Fruit fly (Drosophila melanogaster): Measurements from ENCODE around the gene Yp3.
A peak's percentile ranks its signal among the peaks of the same experiment; 100 is the strongest.

Yp3 gene

dm6 chrX:13748906-13749872 is 10.2 kb upstream of the Yp3 start (continued):
- TF ChIP-seq jigr1 (GFP tag; IDR thresholded peaks at IDR 0.05) (no peak), dmrt99B (tag; optimal IDR thresholded peaks at IDR 0.05) (peak; percentile 81), nerfin-2 (GFP tag; IDR thresholded peaks at IDR 0.05; ENCODE audit: partially characterized antibody) (no peak), Sry-δ (GFP tag; optimal IDR thresholded peaks at IDR 0.05) (no peak), Ada2b (GFP tag; IDR thresholded peaks at IDR 0.05) (peak; percentile 75), eve (GFP tag; optimal IDR thresholded peaks at IDR 0.05) (peak in 1 of 2 experiments; percentile 39), Atf3 (GFP tag; optimal IDR thresholded peaks at IDR 0.05) (peak; percentile 7), repo (GFP tag; optimal IDR thresholded peaks at IDR 0.05) (no peak), Nf-YA (GFP tag; IDR thresholded peaks at IDR 0.05) (no peak; the same call in 1 of the 2 replicates), CG12219 (GFP tag; optimal IDR thresholded peaks at IDR 0.05) (peak; percentile 64), Asciz (GFP tag; optimal IDR thresholded peaks at IDR 0.05) (peak; percentile 29), CG2678 (tag; optimal IDR thresholded peaks at IDR 0.05) (peak; percentile 89), CG10654 (GFP tag; optimal IDR thresholded peaks at IDR 0.05) (peak; percentile 21), Gsc (GFP tag; IDR thresholded peaks at IDR 0.05) (no peak), ATbp (GFP tag; optimal IDR thresholded peaks at IDR 0.05) (no peak), HHEX (GFP tag; optimal IDR thresholded peaks at IDR 0.05) (peak; percentile 54), chn (GFP tag; optimal IDR thresholded peaks at IDR 0.05) (no peak), NC2β (GFP tag; optimal IDR thresholded peaks at IDR 0.05) (no peak), crol (GFP tag; IDR thresholded peaks at IDR 0.05) (no peak), CG2202 (tag; optimal IDR thresholded peaks at IDR 0.05) (no peak), Rfx (GFP tag; IDR thresholded peaks at IDR 0.05) (peak; percentile 88), Xbp1 (GFP tag; optimal IDR thresholded peaks at IDR 0.05) (peak; percentile 42), hkb (optimal IDR thresholded peaks at IDR 0.05) (no peak), hkb (GFP tag; IDR thresholded peaks at IDR 0.05) (peak; percentile 78), Fer2 (tag; optimal IDR thresholded peaks at IDR 0.05) (peak; percentile 39), CG17612 (GFP tag; IDR thresholded peaks at IDR 0.05) (peak; percentile 25; the same call in 1 of the 2 replicates), CG4282 (GFP tag; optimal IDR thresholded peaks at IDR 0.05) (no peak), tgo (GFP tag; IDR thresholded peaks at IDR 0.05) (peak; percentile 83), CG14860 (GFP tag; IDR thresholded peaks at IDR 0.05; ENCODE audit: partially characterized antibody) (no peak), disco-r (GFP tag; optimal IDR thresholded peaks at IDR 0.05) (no peak), twi (tag; optimal IDR thresholded peaks at IDR 0.05) (peak; percentile 9), CG4707 (GFP tag; optimal IDR thresholded peaks at IDR 0.05) (no peak), CG6813 (GFP tag; optimal IDR thresholded peaks at IDR 0.05) (peak; percentile 63), Trl (optimal IDR thresholded peaks at IDR 0.05) (no peak), Trl (GFP tag; optimal IDR thresholded peaks at IDR 0.05) (no peak), wor (GFP tag; IDR thresholded peaks at IDR 0.05) (no peak), corto (GFP tag; optimal IDR thresholded peaks at IDR 0.05) (no peak), cato (GFP tag; optimal IDR thresholded peaks at IDR 0.05; ENCODE audit: borderline replicate concordance) (no peak), CG11695 (GFP tag; IDR thresholded peaks at IDR 0.05) (peak; percentile 91), Poxn (GFP tag; IDR thresholded peaks at IDR 0.05) (no peak), CG9876 (GFP tag; optimal IDR thresholded peaks at IDR 0.05) (no peak), wdn (GFP tag; IDR thresholded peaks at IDR 0.05) (peak; percentile 61), bigmax (GFP tag; optimal IDR thresholded peaks at IDR 0.05) (no peak), Ssrp (tag; optimal IDR thresholded peaks at IDR 0.05) (peak; percentile 39), D19B (GFP tag; optimal IDR thresholded peaks at IDR 0.05) (peak; percentile 50), CG16813 (GFP tag; IDR thresholded peaks at IDR 0.05; ENCODE audit: partially characterized antibody) (no peak), mam (GFP tag; optimal IDR thresholded peaks at IDR 0.05) (peak; percentile 26), Spps (tag; optimal IDR thresholded peaks at IDR 0.05) (no peak), grau (tag; optimal IDR thresholded peaks at IDR 0.05) (peak; percentile 86), Ravus (GFP tag; IDR thresholded peaks at IDR 0.05) (peak; percentile 49)
